Worm (Caenorhabditis elegans) whole organism, early embryonic: Measurements from ENCODE around the gene T07A9.14.

Source experiments
- B0310.2 ChIP-seq: sonication (generic microtip); optimal IDR thresholded peaks from 2 replicates; lab custom pipeline; 2016; ENCODE audit warnings: mild to moderate bottlenecking, missing genetic modification characterization, missing compliant biosample characterization
- F13C5.2 ChIP-seq: sonication (generic microtip); optimal IDR thresholded peaks from 2 replicates; lab custom pipeline; 2017; ENCODE audit warnings: mild to moderate bottlenecking, missing genetic modification characterization, inconsistent platforms, missing compliant biosample characterization
- aly-1 ChIP-seq: sonication (generic microtip); optimal IDR thresholded peaks from 2 replicates; lab custom pipeline; 2016; ENCODE audit warnings: missing genetic modification characterization, missing compliant biosample characterization
- ama-1 ChIP-seq: fragments of 150-350 bp; optimal IDR thresholded peaks from 2 replicates; lab custom pipeline; 2014
- ceh-13 ChIP-seq: fragments of 200-800 bp; sonication (Bioruptor generic); optimal IDR thresholded peaks from 2 replicates; lab custom pipeline; 2018; ENCODE audit warnings: mild to moderate bottlenecking, missing genetic modification characterization, missing compliant biosample characterization
- ceh-36 ChIP-seq: sonication (generic microtip); optimal IDR thresholded peaks from 2 replicates; lab custom pipeline; 2016; ENCODE audit warnings: missing genetic modification characterization, inconsistent platforms, missing compliant biosample characterization
- ets-7 ChIP-seq: sonication (generic microtip); optimal IDR thresholded peaks from 2 replicates; lab custom pipeline; 2016; ENCODE audit warnings: missing genotype, missing genetic modification characterization, missing compliant biosample characterization
- flt-1 ChIP-seq: fragments of 200-800 bp; sonication (Bioruptor generic); IDR thresholded peaks from 2 replicates; pipeline ENCODE4 v1.3.6; 2022; ENCODE audit warnings: missing genetic modification characterization, missing compliant biosample characterization
- hmbx-1 ChIP-seq: sonication (generic microtip); optimal IDR thresholded peaks from 2 replicates; lab custom pipeline; 2016; ENCODE audit warnings: mild to moderate bottlenecking, missing genetic modification characterization, missing compliant biosample characterization
- hmg-4 ChIP-seq: fragments of 200-800 bp; sonication (Bioruptor generic); optimal IDR thresholded peaks from 2 replicates; lab custom pipeline; 2018; ENCODE audit warnings: mild to moderate bottlenecking, missing genetic modification characterization, missing compliant biosample characterization
- hnd-1 ChIP-seq: sonication (generic microtip); optimal IDR thresholded peaks from 2 replicates; lab custom pipeline; 2016; ENCODE audit warnings: missing genetic modification characterization, missing compliant biosample characterization
- pes-1 ChIP-seq: fragments of 200-800 bp; sonication (Bioruptor generic); IDR thresholded peaks from 2 replicates; pipeline ENCODE4 v1.3.6; 2022; ENCODE audit warnings: missing genetic modification reagents, missing genetic modification characterization, missing compliant biosample characterization
- scrt-1 ChIP-seq: fragments of 200-800 bp; sonication (Bioruptor generic); IDR thresholded peaks from 2 replicates; pipeline ENCODE4 v1.3.6; 2022; ENCODE audit warnings: missing genetic modification characterization, missing compliant biosample characterization
- sea-1 ChIP-seq: fragments of 200-800 bp; sonication (Bioruptor generic); conservative IDR thresholded peaks from 2 replicates; pipeline ENCODE4 v1.3.6; 2022; ENCODE audit warnings: missing genetic modification characterization, missing compliant biosample characterization
- tbx-11 ChIP-seq: fragments of 200-800 bp; sonication (Bioruptor generic); IDR thresholded peaks from 2 replicates; pipeline ENCODE4 v1.3.6; 2022; ENCODE audit warnings: missing genetic modification characterization, missing compliant biosample characterization
- tbx-37 ChIP-seq: fragments of 200-800 bp; sonication (Bioruptor generic); conservative IDR thresholded peaks from 2 replicates; pipeline ENCODE4 v1.3.6; 2022; ENCODE audit warnings: missing genetic modification reagents, missing genetic modification characterization, missing compliant biosample characterization
- tra-4 ChIP-seq: sonication (generic microtip); optimal IDR thresholded peaks from 2 replicates; lab custom pipeline; 2017; ENCODE audit warnings: missing genetic modification characterization, missing compliant biosample characterization

The T07A9.14 gene

ce11 chrIV:386576-386975 is at the start of gene T07A9.14:
T07A9.14 (plus strand) TSS chrIV:386699.
- TF ChIP-seq sea-1: no peak
- TF ChIP-seq pes-1: no peak
- no peak for TF ChIP-seq hmbx-1 (tag; lab: Kevin White, UChicago)
- TF ChIP-seq ets-7 (tag; lab: Kevin White, UChicago): no peak
- no peak for TF ChIP-seq hnd-1 (tag; lab: Kevin White, UChicago)
- no peak for TF ChIP-seq tbx-37 (GFP tag; lab: Robert Waterston, UW)
- no peak for TF ChIP-seq ceh-36 (tag; lab: Kevin White, UChicago)
- no peak for TF ChIP-seq tbx-11 (GFP tag; lab: Robert Waterston, UW)
- TF ChIP-seq flt-1: no peak
- no peak for TF ChIP-seq ceh-13

- TF ChIP-seq hnd-1 (tag; lab: Kevin White, UChicago): no peak
- TF ChIP-seq hmbx-1 (tag; lab: Kevin White, UChicago): no peak
- TF ChIP-seq B0310.2: no peak
- no peak for TF ChIP-seq ets-7 (tag; lab: Kevin White, UChicago)
- TF ChIP-seq aly-1: no peak
- TF ChIP-seq ceh-36 (tag; lab: Kevin White, UChicago): no peak
- no peak for TF ChIP-seq ama-1 (lab: Kevin White, UChicago)
- no peak for TF ChIP-seq tbx-11 (GFP tag; lab: Robert Waterston, UW)
- no peak for TF ChIP-seq ceh-13
- TF ChIP-seq hmg-4: no peak
Measured at ce11 chrIV:337128-337646, 49.3 kb upstream of the T07A9.14 start, which contains the start of gene pxmp-4. pxmp-4 (minus strand) TSS chrIV:337178.

ce11 chrIV:338192-338831 is 48.2 kb upstream of the T07A9.14 start:
- no peak for TF ChIP-seq flt-1
- TF ChIP-seq hmbx-1 (tag; lab: Kevin White, UChicago): no peak
- TF ChIP-seq F13C5.2 (tag; lab: Kevin White, UChicago): no peak
- no peak for TF ChIP-seq sea-1
- TF ChIP-seq tbx-37 (GFP tag; lab: Robert Waterston, UW): no peak
- no peak for TF ChIP-seq B0310.2
- TF ChIP-seq hmg-4: no peak

- no peak for TF ChIP-seq ceh-13
- no peak for TF ChIP-seq ama-1 (lab: Kevin White, UChicago)
- TF ChIP-seq tbx-11 (GFP tag; lab: Robert Waterston, UW): no peak
- no peak for TF ChIP-seq sea-1
- no peak for TF ChIP-seq ets-7 (tag; lab: Kevin White, UChicago)
Measured at ce11 chrIV:339508-339907, 47.0 kb upstream of the T07A9.14 start, which contains the start of gene cdh-8. cdh-8 (plus strand) TSS chrIV:339808.

DNA sequence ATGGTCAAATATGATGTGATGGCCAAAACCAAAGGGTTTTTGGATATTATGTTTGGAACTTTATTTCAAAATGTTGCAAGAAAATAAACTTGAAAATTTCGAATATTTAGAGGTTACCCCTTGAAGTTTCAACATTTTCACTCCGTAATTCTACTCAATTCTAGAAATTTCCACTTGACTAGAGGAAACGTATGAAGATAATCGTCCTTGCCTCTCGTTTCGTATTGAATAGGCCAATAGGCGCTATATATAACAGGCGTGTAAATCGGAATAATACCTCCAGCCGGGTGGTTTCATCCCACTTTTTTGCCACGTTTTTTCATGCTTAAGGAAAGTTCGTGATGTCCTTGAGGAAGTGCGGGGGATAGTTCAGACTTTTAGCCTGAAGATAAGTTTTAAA is 43.2 kb upstream of the T07A9.14 start:
- TF ChIP-seq flt-1 (no peak), hmg-4 (no peak), hmbx-1 (tag; lab: Kevin White, UChicago) (no peak), ama-1 (lab: Kevin White, UChicago) (no peak), ceh-13 (no peak), sea-1 (no peak), pes-1 (no peak), ceh-36 (tag; lab: Kevin White, UChicago) (no peak), ets-7 (tag; lab: Kevin White, UChicago) (no peak), F13C5.2 (tag; lab: Kevin White, UChicago) (no peak), B0310.2 (no peak), tbx-37 (GFP tag; lab: Robert Waterston, UW) (no peak), tbx-11 (GFP tag; lab: Robert Waterston, UW) (no peak)

- TF ChIP-seq hmbx-1 (tag; lab: Kevin White, UChicago): no peak
Measured at ce11 chrIV:364983-365382, 21.5 kb upstream of the T07A9.14 start.

DNA sequence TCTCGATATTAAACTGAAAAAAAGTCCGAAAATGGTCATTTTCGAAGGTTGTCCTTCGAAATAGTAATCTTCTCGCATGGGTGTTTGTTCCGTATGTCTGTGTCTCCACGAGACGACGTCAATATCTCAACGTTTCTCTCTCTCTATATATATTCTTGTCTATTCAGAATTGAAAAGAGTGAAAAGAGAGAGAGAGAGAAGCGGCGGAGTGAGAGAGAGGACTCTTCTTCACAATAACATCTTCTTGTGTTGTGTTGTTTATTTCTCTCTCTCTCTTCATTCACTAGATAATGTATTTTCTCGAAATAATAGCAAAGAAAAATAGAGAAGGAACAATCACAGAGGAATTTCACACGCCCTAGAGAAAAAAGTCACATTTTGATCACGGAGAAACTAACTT is 20.1 kb upstream of the T07A9.14 start:
- TF ChIP-seq hmbx-1 (tag; lab: Kevin White, UChicago): no peak
- TF ChIP-seq hmg-4: no peak
- no peak for TF ChIP-seq tbx-11 (GFP tag; lab: Robert Waterston, UW)
- TF ChIP-seq tra-4 (tag; lab: Kevin White, UChicago): no peak
- no peak for TF ChIP-seq scrt-1
- TF ChIP-seq ama-1 (lab: Kevin White, UChicago): no peak
- no peak for TF ChIP-seq ceh-36 (tag; lab: Kevin White, UChicago)

ce11 chrIV:372146-372789 is 14.2 kb upstream of the T07A9.14 start:
- TF ChIP-seq hmbx-1 (tag; lab: Kevin White, UChicago) (no peak), F13C5.2 (tag; lab: Kevin White, UChicago) (peak; percentile 22), hnd-1 (tag; lab: Kevin White, UChicago) (no peak), tbx-37 (GFP tag; lab: Robert Waterston, UW) (no peak)

ce11 chrIV:373963-374362 is 12.5 kb upstream of the T07A9.14 start:
- TF ChIP-seq tra-4 (tag; lab: Kevin White, UChicago) (no peak), hnd-1 (tag; lab: Kevin White, UChicago) (no peak), flt-1 (no peak)
